Worm (Caenorhabditis elegans) whole organism, L4 larva: ENCODE data around the gene T02D1.7.

Source experiments
- D1046.2 ChIP-seq: fragments of 200-800 bp; sonication (Bioruptor generic); IDR thresholded peaks from 2 replicates; pipeline ENCODE4 v1.3.6; 2022; ENCODE audit warnings: missing genetic modification characterization, missing compliant biosample characterization
- F44E2.7 ChIP-seq: fragments of 200-800 bp; sonication (Bioruptor generic); IDR thresholded peaks from 2 replicates; pipeline ENCODE4 v2.1.2; 2022; ENCODE audit warnings: missing genetic modification characterization, missing compliant biosample characterization
- F49E8.2 ChIP-seq: sonication (generic microtip); optimal IDR thresholded peaks from 2 replicates; lab custom pipeline; 2016; ENCODE audit warnings: missing compliant biosample characterization, mild to moderate bottlenecking, missing genetic modification characterization, borderline replicate concordance
- T26A8.4 ChIP-seq: fragments of 200-800 bp; sonication (Bioruptor generic); IDR thresholded peaks from 2 replicates; pipeline ENCODE4 v1.3.6; 2022; ENCODE audit warnings: missing genetic modification characterization, missing compliant biosample characterization
- Y105C5A.15 ChIP-seq: fragments of 200-800 bp; sonication (Bioruptor generic); IDR thresholded peaks from 2 replicates; pipeline ENCODE4 v1.3.6; 2022; ENCODE audit warnings: missing genetic modification characterization, missing compliant biosample characterization
- Y48G9A.11 ChIP-seq: fragments of 200-800 bp; sonication (Bioruptor generic); IDR thresholded peaks from 2 replicates; pipeline ENCODE4 v1.3.6; 2022; ENCODE audit warnings: missing genetic modification reagents, missing genetic modification characterization, missing compliant biosample characterization
- Y75B8A.6 ChIP-seq: fragments of 200-800 bp; sonication (Bioruptor generic); IDR thresholded peaks from 2 replicates; pipeline ENCODE4 v1.3.6; 2022; ENCODE audit warnings: missing genetic modification reagents, missing genetic modification characterization, missing compliant biosample characterization
- ZK546.5 ChIP-seq, 2 experiments: sonication (generic microtip); optimal IDR thresholded peaks; 2 replicates each; lab custom pipeline; 2017; ENCODE audit warnings: missing biosample characterization in 2 of 2, missing genetic modification characterization in 2 of 2
- aha-1 ChIP-seq: fragments of 150-350 bp; peaks from one replicate; lab custom pipeline; 2014; ENCODE audit warnings: missing biosample characterization, missing genetic modification characterization
- ama-1 ChIP-seq: fragments of 150-350 bp; optimal IDR thresholded peaks from 2 replicates; lab custom pipeline; 2014; ENCODE audit warnings: inconsistent platforms, mixed read lengths
- attf-4 ChIP-seq: sonication (generic microtip); optimal IDR thresholded peaks from 3 replicates; lab custom pipeline; 2017; ENCODE audit warnings: missing biosample characterization, missing genetic modification characterization
- ceh-44 ChIP-seq: fragments of 200-800 bp; sonication (Bioruptor generic); IDR thresholded peaks from 2 replicates; pipeline ENCODE4 v1.3.6; 2022; ENCODE audit warnings: missing genetic modification reagents, missing genetic modification characterization, missing compliant biosample characterization
- ceh-82 ChIP-seq: sonication (generic microtip); optimal IDR thresholded peaks from 2 replicates; lab custom pipeline; 2017; ENCODE audit warnings: missing biosample characterization, missing genetic modification characterization
- ctbp-1 ChIP-seq: fragments of 200-800 bp; sonication (Bioruptor generic); IDR thresholded peaks from 2 replicates; pipeline ENCODE4 v1.3.6; 2022; ENCODE audit warnings: missing genetic modification reagents, missing genetic modification characterization, missing compliant biosample characterization
- daf-12 ChIP-seq: fragments of 150-350 bp; optimal IDR thresholded peaks from 2 replicates; lab custom pipeline; 2014; ENCODE audit warnings: missing biosample characterization, missing genetic modification reagents, missing genetic modification characterization
- daf-16 ChIP-seq, 3 experiments: sonication (generic microtip); optimal IDR thresholded peaks; 2 replicates each; lab custom pipeline; 2016 to 2017; ENCODE audit warnings: missing genetic modification characterization in 3 of 3, missing genetic modification reagents in 3 of 3, mild to moderate bottlenecking in 2 of 3, missing compliant biosample characterization in 2 of 3, missing biosample characterization in 1 of 3, moderate library complexity in 1 of 3
- dmd-8 ChIP-seq: fragments of 200-800 bp; sonication (Bioruptor generic); IDR thresholded peaks from 2 replicates; pipeline ENCODE4 v1.3.6; 2022; ENCODE audit warnings: missing genetic modification characterization, missing compliant biosample characterization
- dpl-1 ChIP-seq: fragments of 150-350 bp; optimal IDR thresholded peaks from 2 replicates; lab custom pipeline; 2014; ENCODE audit warnings: missing biosample characterization, missing genetic modification reagents, missing genetic modification characterization
- dve-1 ChIP-seq: sonication (generic microtip); optimal IDR thresholded peaks from 2 replicates; lab custom pipeline; 2017; ENCODE audit warnings: antibody characterized with exemption, mild to moderate bottlenecking, missing genetic modification characterization, missing compliant biosample characterization; ENCODE audit not compliant: insufficient read depth
- hlh-11 ChIP-seq: fragments of 200-800 bp; sonication (Bioruptor generic); optimal IDR thresholded peaks from 2 replicates; lab custom pipeline; 2018; ENCODE audit warnings: mild to moderate bottlenecking, missing genetic modification characterization, missing compliant biosample characterization
- hmg-1.1 ChIP-seq: fragments of 200-800 bp; sonication (Bioruptor generic); IDR thresholded peaks from 2 replicates; pipeline ENCODE4 v1.3.6; 2022; ENCODE audit warnings: missing genetic modification reagents, missing genetic modification characterization, missing compliant biosample characterization
- lim-7 ChIP-seq: fragments of 200-800 bp; sonication (Bioruptor generic); IDR thresholded peaks from 2 replicates; pipeline ENCODE4 v1.3.6; 2022; ENCODE audit warnings: missing genetic modification characterization, missing compliant biosample characterization
- lin-38 ChIP-seq: fragments of 200-800 bp; sonication (Bioruptor generic); IDR thresholded peaks from 2 replicates; pipeline ENCODE4 v1.3.6; 2022; ENCODE audit warnings: missing genetic modification reagents, missing genetic modification characterization, missing compliant biosample characterization
- lsy-2 ChIP-seq, 2 experiments: fragments of 150-350 bp in 1 of 2; sonication (generic microtip) in 1 of 2; optimal IDR thresholded peaks; 2 replicates each; lab custom pipeline; 2014 to 2017; ENCODE audit warnings: missing biosample characterization in 2 of 2, missing genetic modification characterization in 2 of 2
- mes-2 ChIP-seq: sonication (generic microtip); optimal IDR thresholded peaks from 2 replicates; lab custom pipeline; 2016; ENCODE audit warnings: missing genotype, mild to moderate bottlenecking, missing genetic modification characterization, missing compliant biosample characterization; ENCODE audit not compliant: poor library complexity, severe bottlenecking
- mxl-2 ChIP-seq: fragments of 200-800 bp; sonication (Bioruptor generic); conservative IDR thresholded peaks from 2 replicates; pipeline ENCODE4 v1.3.6; 2022; ENCODE audit warnings: missing genetic modification reagents, missing genetic modification characterization, missing compliant biosample characterization
- nhr-111 ChIP-seq: fragments of 200-800 bp; sonication (Bioruptor generic); optimal IDR thresholded peaks from 2 replicates; lab custom pipeline; 2018; ENCODE audit warnings: mild to moderate bottlenecking, missing genetic modification characterization, missing compliant biosample characterization
- nhr-28 ChIP-seq: fragments of 150-350 bp; optimal IDR thresholded peaks from 2 replicates; lab custom pipeline; 2014; ENCODE audit warnings: missing biosample characterization, missing genetic modification characterization
- nhr-48 ChIP-seq: sonication (generic microtip); optimal IDR thresholded peaks from 2 replicates; lab custom pipeline; 2016; ENCODE audit warnings: mild to moderate bottlenecking, missing genetic modification characterization, missing compliant biosample characterization
- nhr-77 ChIP-seq: fragments of 150-350 bp; optimal IDR thresholded peaks from 2 replicates; lab custom pipeline; 2014; ENCODE audit warnings: missing biosample characterization, missing genetic modification characterization
- pha-4 ChIP-seq, 2 experiments: fragments of 150-350 bp in 1 of 2; fragments of 200-800 bp in 1 of 2; sonication (Bioruptor generic) in 1 of 2; IDR thresholded peaks in 1 of 2; optimal IDR thresholded peaks in 1 of 2; 2 replicates each; pipeline versions ENCODE4 v1.3.6 to Lab custom; 2014 to 2022; ENCODE audit warnings: missing genetic modification characterization in 2 of 2, missing genetic modification reagents in 2 of 2, missing biosample characterization in 1 of 2, missing compliant biosample characterization in 1 of 2
- set-16 ChIP-seq: fragments of 200-800 bp; sonication (Bioruptor generic); IDR thresholded peaks from 2 replicates; pipeline ENCODE4 v1.3.6; 2022; ENCODE audit warnings: missing genetic modification reagents, missing genetic modification characterization, missing compliant biosample characterization
- snpc-1.2 ChIP-seq: fragments of 200-800 bp; sonication (Bioruptor generic); IDR thresholded peaks from 2 replicates; pipeline ENCODE4 v1.3.6; 2022; ENCODE audit warnings: missing genetic modification reagents, missing genetic modification characterization, missing compliant biosample characterization
- spr-1 ChIP-seq: sonication (generic microtip); optimal IDR thresholded peaks from 2 replicates; lab custom pipeline; 2016; ENCODE audit warnings: mild to moderate bottlenecking, missing genetic modification characterization, missing compliant biosample characterization
- tra-1 ChIP-seq: fragments of 200-800 bp; sonication (Bioruptor generic); IDR thresholded peaks from 2 replicates; pipeline ENCODE4 v1.3.6; 2022; ENCODE audit warnings: missing genetic modification reagents, missing genetic modification characterization, missing compliant biosample characterization
- unc-62 ChIP-seq, 3 experiments: fragments of 150-350 bp in 1 of 3; sonication (generic microtip); optimal IDR thresholded peaks in 2 of 3; peaks in 1 of 3; 1 replicate in 1 of 3; 2 replicates in 2 of 3; lab custom pipeline; 2014 to 2017; ENCODE audit warnings: missing biosample characterization in 3 of 3, missing genetic modification characterization in 3 of 3, missing genetic modification reagents in 3 of 3, missing genotype in 1 of 3
- vab-7 ChIP-seq: fragments of 200-800 bp; sonication (Bioruptor generic); IDR thresholded peaks from 2 replicates; pipeline ENCODE4 v1.3.6; 2022; ENCODE audit warnings: missing genetic modification reagents, missing genetic modification characterization, missing compliant biosample characterization
- zfp-3 ChIP-seq: fragments of 200-800 bp; sonication (Bioruptor generic); conservative IDR thresholded peaks from 2 replicates; pipeline ENCODE4 v1.3.6; 2022; ENCODE audit warnings: missing genetic modification reagents, missing genetic modification characterization, missing compliant biosample characterization

Gene T02D1.7

DNA sequence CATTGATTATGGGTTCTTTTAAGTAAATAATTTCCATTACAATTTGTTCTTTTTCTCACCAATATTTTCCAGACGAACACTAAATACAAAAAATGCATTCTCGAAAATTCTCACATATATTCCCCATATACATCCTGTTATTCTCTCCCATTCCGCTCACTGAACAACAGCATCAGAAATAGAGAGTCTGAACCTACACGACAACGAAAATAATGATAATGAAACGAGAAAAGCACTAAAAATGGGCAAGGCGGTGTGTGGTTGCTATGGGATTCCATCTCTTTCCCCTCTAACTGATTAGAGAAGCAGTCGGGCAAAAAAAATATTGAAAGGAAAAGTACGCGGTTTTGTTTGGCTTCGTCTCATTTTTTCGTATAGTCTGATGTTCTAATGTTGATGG lies 23.9 kb downstream of the T02D1.7 start, which contains the start of gene C30H6.12:
Gene C30H6.12, plus strand, starts transcription at position 301 of the 400 bp plus-strand sequence.
- TF ChIP-seq unc-62 (GFP tag; optimal IDR thresholded peaks at IDR 0.05 in 1 of 2; lab: Kevin White, UChicago) (peak in 1 of 2 experiments; percentile 40), unc-62 (tag; optimal IDR thresholded peaks at IDR 0.05; lab: Kevin White, UChicago) (no peak), mxl-2 (GFP tag; lab: Robert Waterston, UW) (no peak)

DNA sequence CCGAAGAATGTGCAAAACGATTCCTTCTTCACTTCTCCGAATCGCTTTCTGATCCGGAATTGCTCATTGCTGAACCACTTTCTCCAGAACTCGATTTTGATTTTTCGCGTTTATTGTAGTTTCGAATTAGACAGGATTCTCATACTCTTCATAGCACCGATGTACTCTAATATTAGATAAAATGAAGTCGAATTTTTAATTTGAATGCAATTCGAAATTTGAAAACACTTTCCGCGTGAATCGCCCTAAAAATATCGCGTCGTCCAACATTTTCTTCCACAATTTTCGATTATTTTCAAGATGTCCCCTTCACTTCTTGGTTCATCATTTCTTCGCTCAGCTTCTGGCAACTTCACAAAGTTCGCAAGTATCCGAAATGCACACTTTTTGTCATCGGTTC lies 24.9 kb downstream of the T02D1.7 start, which contains the start of gene C30H6.8:
Gene C30H6.8, plus strand, starts transcription at position 301 of the 400 bp plus-strand sequence.
- TF ChIP-seq unc-62 (GFP tag; optimal IDR thresholded peaks at IDR 0.05 in 1 of 2; lab: Kevin White, UChicago) (peak in 1 of 2 experiments; percentile 80), unc-62 (tag; optimal IDR thresholded peaks at IDR 0.05; lab: Kevin White, UChicago) (no peak), zfp-3 (GFP tag; lab: Robert Waterston, UW) (no peak), dmd-8 (GFP tag; lab: Robert Waterston, UW) (no peak)

- TF ChIP-seq dve-1 (tag; lab: Kevin White, UChicago) (peak; percentile 17), Y75B8A.6 (GFP tag; lab: Robert Waterston, UW) (no peak), daf-16 (GFP tag; optimal IDR thresholded peaks at IDR 0.05; lab: Kevin White, UChicago) (no peak), daf-16 (tag; optimal IDR thresholded peaks at IDR 0.05; lab: Kevin White, UChicago) (peak; percentile 48), mes-2 (tag; lab: Kevin White, UChicago) (peak; percentile 24), pha-4 (GFP tag; IDR thresholded peaks at IDR 0.05; lab: Robert Waterston, UW) (no peak), pha-4 (tag; optimal IDR thresholded peaks at IDR 0.05; lab: Kevin White, UChicago) (peak; percentile 40), dpl-1 (GFP tag; lab: Kevin White, UChicago) (peak; percentile 50), F49E8.2 (tag; lab: Kevin White, UChicago) (no peak), nhr-28 (peak; percentile 28), snpc-1.2 (GFP tag; lab: Robert Waterston, UW) (peak; percentile 71), ceh-82 (tag; lab: Kevin White, UChicago) (no peak), nhr-111 (no peak), Y48G9A.11 (GFP tag; lab: Robert Waterston, UW) (no peak), daf-12 (tag; lab: Kevin White, UChicago) (no peak), lim-7 (no peak), hmg-1.1 (GFP tag; lab: Robert Waterston, UW) (no peak), F44E2.7 (GFP tag; lab: Robert Waterston, UW) (no peak), lsy-2 (tag; optimal IDR thresholded peaks at IDR 0.05; lab: Kevin White, UChicago) (peak in 1 of 2 experiments; percentile 43), tra-1 (GFP tag; lab: Robert Waterston, UW) (no peak), lin-38 (GFP tag; lab: Robert Waterston, UW) (peak; percentile 85), ceh-44 (no peak)
Measured at ce11 chrIV:17380061-17380680, 26.8 kb downstream of the T02D1.7 start, which contains the start of the genes C30H6.9 and dlat-2. TSS of gene C30H6.9 (minus strand) at chrIV:17380170. TSS of gene dlat-2 (plus strand) at chrIV:17380626.

DNA sequence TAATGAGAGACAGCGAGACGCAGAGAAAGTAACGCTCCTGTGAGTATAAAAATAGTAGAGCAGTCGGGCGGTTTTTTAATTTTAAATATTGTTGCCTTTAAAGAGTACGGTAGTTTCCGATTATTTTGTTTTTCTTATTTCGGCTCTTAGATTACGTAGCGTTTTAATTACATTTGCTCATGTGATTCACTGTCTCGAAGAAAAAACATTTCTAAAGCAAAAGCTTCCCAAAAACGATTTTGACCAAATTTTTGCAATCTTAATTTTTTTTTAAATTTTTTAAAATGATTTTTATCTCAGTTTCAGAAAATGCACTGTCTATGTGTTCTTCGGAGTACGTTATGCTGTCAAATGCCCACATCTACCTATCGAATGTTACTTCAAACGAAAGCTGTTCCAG lies 30.8 kb downstream of the T02D1.7 start, which contains the start of gene haf-1:
Gene haf-1, plus strand, starts transcription at position 301 of the 400 bp plus-strand sequence.
- no peak for TF ChIP-seq daf-16 (GFP tag; optimal IDR thresholded peaks at IDR 0.05; lab: Kevin White, UChicago)
- peak; percentile 59 for TF ChIP-seq daf-16 (tag; optimal IDR thresholded peaks at IDR 0.05; lab: Kevin White, UChicago)
- no peak for TF ChIP-seq vab-7 (GFP tag; lab: Robert Waterston, UW)

DNA sequence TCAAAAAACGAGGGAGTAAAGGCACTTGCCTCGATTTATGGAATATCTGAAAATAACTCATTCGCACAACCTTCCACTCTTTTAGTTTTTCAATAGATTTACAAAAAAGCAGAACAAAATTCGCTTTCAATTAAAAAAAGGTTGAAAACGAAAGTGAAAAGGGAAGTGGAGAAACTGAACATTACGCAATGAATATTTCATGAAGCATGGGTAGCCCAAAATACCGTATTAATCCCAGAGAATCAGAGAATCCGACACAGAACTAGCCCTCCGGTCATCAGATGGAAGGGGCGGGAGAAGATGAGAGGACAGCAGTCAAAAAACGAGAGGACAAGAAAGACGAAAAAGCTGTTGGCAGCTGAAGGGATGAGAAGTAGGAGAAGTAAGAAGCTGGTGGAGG lies 35.5 kb downstream of the T02D1.7 start, which contains the start of gene C30H6.5:
Gene C30H6.5, plus strand, starts transcription at position 301 of the 400 bp plus-strand sequence.
- TF ChIP-seq ZK546.5 (tag; optimal IDR thresholded peaks at IDR 0.05; lab: Kevin White, UChicago), result no peak
- TF ChIP-seq nhr-48, result no peak
- no peak for TF ChIP-seq nhr-77 (tag; lab: Kevin White, UChicago)
- TF ChIP-seq D1046.2 (GFP tag; lab: Robert Waterston, UW), result no peak
- no peak for TF ChIP-seq T26A8.4 (GFP tag; lab: Robert Waterston, UW)
- no peak for TF ChIP-seq daf-16 (GFP tag; optimal IDR thresholded peaks at IDR 0.05; lab: Kevin White, UChicago)
- no peak for TF ChIP-seq daf-16 (tag; optimal IDR thresholded peaks at IDR 0.05; lab: Kevin White, UChicago)
- no peak for TF ChIP-seq hlh-11 (tag; lab: Kevin White, UChicago)
- no peak for TF ChIP-seq set-16
- TF ChIP-seq ctbp-1, result no peak
- no peak for TF ChIP-seq spr-1 (tag; lab: Kevin White, UChicago)
- no peak for TF ChIP-seq pha-4 (GFP tag; IDR thresholded peaks at IDR 0.05; lab: Robert Waterston, UW)
- no peak for TF ChIP-seq pha-4 (tag; optimal IDR thresholded peaks at IDR 0.05; lab: Kevin White, UChicago)
- TF ChIP-seq Y105C5A.15 (GFP tag; lab: Robert Waterston, UW), result no peak
- no peak for TF ChIP-seq attf-4 (tag; lab: Kevin White, UChicago)
- no peak for TF ChIP-seq nhr-28
- no peak for TF ChIP-seq Y48G9A.11 (GFP tag; lab: Robert Waterston, UW)
- no peak for TF ChIP-seq aha-1 (tag; lab: Kevin White, UChicago)
- no peak for TF ChIP-seq mes-2 (tag; lab: Kevin White, UChicago)
- no peak for TF ChIP-seq nhr-111
- no peak for TF ChIP-seq ama-1 (lab: Kevin White, UChicago)
- TF ChIP-seq lin-38 (GFP tag; lab: Robert Waterston, UW), result no peak
